Worm (Caenorhabditis elegans): ENCODE measurements around the gene ltd-1.

- TF ChIP-seq nhr-76 (tag; optimal IDR thresholded peaks at IDR 0.05) (no peak), nhr-12 (tag; optimal IDR thresholded peaks at IDR 0.05) (no peak)
Observed at ce11 chrII:8059532-8059931, 33.0 kb downstream of the ltd-1 start.
